Fruit fly (Drosophila melanogaster) whole organism, embryonic: ENCODE measurements around the gene Alh.

Experiments used
- Adf1 ChIP-seq: fragments of 200-800 bp; sonication (Bioruptor generic); IDR thresholded peaks from 2 replicates; pipeline ENCODE4 v1.3.6; 2022; ENCODE audit warnings: missing biosample characterization, missing genetic modification characterization
- B-H2 ChIP-seq: fragments of 200-800 bp; sonication (Bioruptor generic); optimal IDR thresholded peaks from 2 replicates; lab custom pipeline; 2018; ENCODE audit warnings: missing biosample characterization, mild to moderate bottlenecking, missing genetic modification characterization
- Bteb2 ChIP-seq: fragments of 200-800 bp; sonication (Bioruptor generic); optimal IDR thresholded peaks from 2 replicates; lab custom pipeline; 2016; ENCODE audit warnings: missing biosample characterization, missing genetic modification characterization
- CG11085 ChIP-seq: fragments of 200-800 bp; sonication (Bioruptor generic); IDR thresholded peaks from 2 replicates; pipeline ENCODE4 v1.3.6; 2022; ENCODE audit warnings: missing biosample characterization, missing genetic modification characterization
- CG13894 ChIP-seq: fragments of 200-800 bp; sonication (Bioruptor generic); optimal IDR thresholded peaks from 3 replicates; lab custom pipeline; 2018; ENCODE audit warnings: missing biosample characterization, mild to moderate bottlenecking, missing genetic modification characterization, moderate library complexity
- CG14860 ChIP-seq: fragments of 200-800 bp; sonication (Bioruptor generic); IDR thresholded peaks from 3 replicates; pipeline ENCODE4 v1.3.6; 2022; ENCODE audit warnings: missing biosample characterization, missing genetic modification characterization; ENCODE audit not compliant: partially characterized antibody
- CG15514 ChIP-seq: fragments of 200-800 bp; sonication (Bioruptor generic); optimal IDR thresholded peaks from 3 replicates; lab custom pipeline; 2017; ENCODE audit warnings: missing biosample characterization, missing genetic modification characterization, mild to moderate bottlenecking, moderate library complexity, missing genetic modification reagents
- CG16863 ChIP-seq: fragments of 200-800 bp; sonication (Bioruptor generic); optimal IDR thresholded peaks from 3 replicates; lab custom pipeline; 2016; ENCODE audit warnings: missing biosample characterization, missing genetic modification characterization
- CG17802 ChIP-seq: fragments of 200-800 bp; sonication (Bioruptor generic); optimal IDR thresholded peaks from 2 replicates; lab custom pipeline; 2018; ENCODE audit warnings: missing biosample characterization, mild to moderate bottlenecking, missing genetic modification characterization, moderate library complexity
- CG18262 ChIP-seq: fragments of 200-800 bp; optimal IDR thresholded peaks from 3 replicates; lab custom pipeline; 2019; ENCODE audit warnings: missing biosample characterization, mild to moderate bottlenecking, missing genetic modification characterization, moderate library complexity
- CG18476 ChIP-seq: fragments of 200-800 bp; sonication (Bioruptor generic); optimal IDR thresholded peaks from 2 replicates; lab custom pipeline; 2016; ENCODE audit warnings: missing biosample characterization, mild to moderate bottlenecking, missing genetic modification characterization
- CG31441 ChIP-seq: fragments of 200-800 bp; sonication (Bioruptor generic); IDR thresholded peaks from 2 replicates; pipeline ENCODE4 v1.3.6; 2022; ENCODE audit warnings: missing biosample characterization, missing genetic modification characterization
- CG3847 ChIP-seq: fragments of 200-800 bp; sonication (Bioruptor generic); IDR thresholded peaks from 2 replicates; pipeline ENCODE4 v1.3.6; 2022; ENCODE audit warnings: missing biosample characterization, missing genetic modification characterization
- CG4730 ChIP-seq: fragments of 200-800 bp; sonication (Bioruptor generic); IDR thresholded peaks from 2 replicates; pipeline ENCODE4 v1.3.6; 2022; ENCODE audit warnings: missing biosample characterization, missing genetic modification characterization
- CG5953 ChIP-seq: fragments of 200-800 bp; sonication (Bioruptor generic); IDR thresholded peaks from 2 replicates; pipeline ENCODE4 v1.3.6; 2022; ENCODE audit warnings: missing biosample characterization, missing genetic modification characterization
- CG6254 ChIP-seq: fragments of 200-800 bp; sonication (Bioruptor generic); optimal IDR thresholded peaks from 3 replicates; lab custom pipeline; 2017; ENCODE audit warnings: mild to moderate bottlenecking, missing biosample characterization, missing genetic modification reagents, missing genetic modification characterization
- CG6272 ChIP-seq: fragments of 200-800 bp; sonication (Bioruptor generic); IDR thresholded peaks from 2 replicates; pipeline ENCODE4 v1.3.6; 2022; ENCODE audit warnings: missing biosample characterization, missing genetic modification characterization
- CG8089 ChIP-seq: fragments of 200-800 bp; sonication (Bioruptor generic); optimal IDR thresholded peaks from 3 replicates; lab custom pipeline; 2016; ENCODE audit warnings: missing biosample characterization, missing genetic modification characterization
- Camta ChIP-seq: fragments of 200-800 bp; sonication (Bioruptor generic); optimal IDR thresholded peaks from 2 replicates; lab custom pipeline; 2016; ENCODE audit warnings: missing biosample characterization, missing genetic modification characterization
- CkIIα-i1 ChIP-seq: fragments of 200-800 bp; sonication (Bioruptor generic); IDR thresholded peaks from 2 replicates; pipeline ENCODE4 v1.3.6; 2022; ENCODE audit warnings: missing biosample characterization, missing genetic modification characterization
- D19A ChIP-seq: fragments of 200-800 bp; optimal IDR thresholded peaks from 3 replicates; lab custom pipeline; 2019; ENCODE audit warnings: missing biosample characterization, mild to moderate bottlenecking, missing genetic modification characterization, moderate library complexity
- Dek ChIP-seq: fragments of 200-800 bp; sonication (Bioruptor generic); optimal IDR thresholded peaks from 3 replicates; lab custom pipeline; 2019; ENCODE audit warnings: missing biosample characterization, mild to moderate bottlenecking, missing genetic modification characterization, moderate library complexity
- Dip2 ChIP-seq: fragments of 200-800 bp; sonication (Bioruptor generic); IDR thresholded peaks from 2 replicates; pipeline ENCODE4 v1.3.6; 2022; ENCODE audit warnings: missing biosample characterization, missing genetic modification characterization
- E2f1 ChIP-seq: fragments of 200-800 bp; sonication (Bioruptor generic); IDR thresholded peaks from 2 replicates; pipeline ENCODE4 v1.3.6; 2022; ENCODE audit warnings: missing biosample characterization, missing genetic modification characterization
- ERR ChIP-seq: fragments of 200-800 bp; sonication (Bioruptor generic); optimal IDR thresholded peaks from 2 replicates; lab custom pipeline; 2016; ENCODE audit warnings: missing biosample characterization, missing genetic modification characterization
- Hand ChIP-seq: fragments of 200-800 bp; sonication (Bioruptor generic); optimal IDR thresholded peaks from 2 replicates; lab custom pipeline; 2017; ENCODE audit warnings: mild to moderate bottlenecking, missing biosample characterization, missing genetic modification reagents, missing genetic modification characterization
- Hsf ChIP-seq: fragments of 200-800 bp; sonication (Bioruptor generic); optimal IDR thresholded peaks from 3 replicates; lab custom pipeline; 2016; ENCODE audit warnings: missing biosample characterization, missing genetic modification characterization
- Kr ChIP-seq: fragments of 200-800 bp; sonication (Bioruptor generic); optimal IDR thresholded peaks from 2 replicates; lab custom pipeline; 2017; ENCODE audit warnings: missing biosample characterization, mild to moderate bottlenecking, missing genetic modification characterization
- NC2β ChIP-seq: fragments of 200-800 bp; sonication (Bioruptor generic); optimal IDR thresholded peaks from 2 replicates; lab custom pipeline; 2016; ENCODE audit warnings: missing biosample characterization, missing genetic modification characterization
- Nf-YC ChIP-seq: fragments of 200-800 bp; optimal IDR thresholded peaks from 3 replicates; lab custom pipeline; 2019; ENCODE audit warnings: missing biosample characterization, mild to moderate bottlenecking, missing genetic modification characterization, moderate library complexity
- Rx ChIP-seq: fragments of 200-800 bp; sonication (Bioruptor generic); IDR thresholded peaks from 2 replicates; pipeline ENCODE4 v1.3.6; 2022; ENCODE audit warnings: missing biosample characterization, missing genetic modification characterization
- Spps ChIP-seq: fragments of 200-800 bp; sonication (Bioruptor generic); optimal IDR thresholded peaks from 2 replicates; lab custom pipeline; 2018; ENCODE audit warnings: missing biosample characterization, mild to moderate bottlenecking, missing genetic modification characterization
- Trl ChIP-seq, 3 experiments: fragments of >200 bp in 2 of 3; fragments of 200-800 bp in 1 of 3; sonication (Bioruptor generic) in 1 of 3; optimal IDR thresholded peaks; 2 replicates in 1 of 3; 3 replicates in 2 of 3; lab custom pipeline; 2016 to 2017; ENCODE audit warnings: missing biosample characterization in 1 of 3, missing genetic modification characterization in 1 of 3
- Xbp1 ChIP-seq: fragments of 200-800 bp; sonication (Bioruptor generic); optimal IDR thresholded peaks from 3 replicates; lab custom pipeline; 2016; ENCODE audit warnings: missing biosample characterization, mild to moderate bottlenecking, missing genetic modification characterization
- bbx ChIP-seq: fragments of 200-800 bp; sonication (Bioruptor generic); IDR thresholded peaks from 2 replicates; pipeline ENCODE4 v1.3.6; 2022; ENCODE audit warnings: missing biosample characterization, missing genetic modification characterization; ENCODE audit not compliant: partially characterized antibody
- cad ChIP-seq: fragments of >200 bp; optimal IDR thresholded peaks from 2 replicates; lab custom pipeline; 2017; ENCODE audit warnings: missing biosample characterization, missing genetic modification characterization
- dimm ChIP-seq: fragments of 200-800 bp; sonication (Bioruptor generic); IDR thresholded peaks from 2 replicates; pipeline ENCODE4 v1.3.6; 2022; ENCODE audit warnings: missing biosample characterization, missing genetic modification characterization
- fd64A ChIP-seq: fragments of 200-800 bp; sonication (Bioruptor generic); optimal IDR thresholded peaks from 3 replicates; lab custom pipeline; 2018; ENCODE audit warnings: missing biosample characterization, mild to moderate bottlenecking, missing genetic modification characterization
- ftz-f1 ChIP-seq: fragments of 200-800 bp; sonication (Bioruptor generic); optimal IDR thresholded peaks from 2 replicates; lab custom pipeline; 2016; ENCODE audit warnings: missing biosample characterization, missing genetic modification characterization
- gce ChIP-seq: fragments of 200-800 bp; sonication (Bioruptor generic); IDR thresholded peaks from 3 replicates; pipeline ENCODE4 v1.3.6; 2022; ENCODE audit warnings: missing biosample characterization, missing genetic modification characterization
- gcm2 ChIP-seq: fragments of 200-800 bp; sonication (Bioruptor generic); optimal IDR thresholded peaks from 2 replicates; lab custom pipeline; 2016; ENCODE audit warnings: missing biosample characterization, missing genetic modification characterization
- hkb ChIP-seq, 2 experiments: fragments of 200-800 bp in 1 of 2; fragments of >200 bp in 1 of 2; sonication (Bioruptor generic) in 1 of 2; IDR thresholded peaks in 1 of 2; optimal IDR thresholded peaks in 1 of 2; 2 replicates each; pipeline versions ENCODE4 v1.3.6 to Lab custom; 2017 to 2022; ENCODE audit warnings: missing biosample characterization in 1 of 2, missing genetic modification characterization in 1 of 2
- mam ChIP-seq: fragments of 200-800 bp; sonication (Bioruptor generic); optimal IDR thresholded peaks from 3 replicates; lab custom pipeline; 2016; ENCODE audit warnings: missing biosample characterization, missing genetic modification characterization
- ro ChIP-seq: fragments of 200-800 bp; sonication (Bioruptor generic); IDR thresholded peaks from 2 replicates; pipeline ENCODE4 v1.3.6; 2022; ENCODE audit warnings: missing biosample characterization, missing genetic modification characterization
- salm ChIP-seq: fragments of 200-800 bp; sonication (Bioruptor generic); optimal IDR thresholded peaks from 2 replicates; lab custom pipeline; 2018; ENCODE audit warnings: missing biosample characterization, mild to moderate bottlenecking, missing genetic modification characterization
- sisA ChIP-seq: fragments of 200-800 bp; sonication (Bioruptor generic); IDR thresholded peaks from 2 replicates; pipeline ENCODE4 v1.3.6; 2022; ENCODE audit warnings: missing biosample characterization, missing genetic modification characterization
- so ChIP-seq: fragments of 200-800 bp; sonication (Bioruptor generic); IDR thresholded peaks from 3 replicates; pipeline ENCODE4 v1.3.6; 2022; ENCODE audit warnings: missing biosample characterization, missing genetic modification characterization
- sob ChIP-seq: fragments of 200-800 bp; sonication (Bioruptor generic); IDR thresholded peaks from 2 replicates; pipeline ENCODE4 v1.3.6; 2022; ENCODE audit warnings: missing biosample characterization, missing genetic modification characterization
- toy ChIP-seq: fragments of 200-800 bp; sonication (Bioruptor generic); IDR thresholded peaks from 2 replicates; pipeline ENCODE4 v1.3.6; 2022; ENCODE audit warnings: missing biosample characterization, missing genetic modification characterization
- twi ChIP-seq: fragments of 200-800 bp; optimal IDR thresholded peaks from 2 replicates; lab custom pipeline; 2019; ENCODE audit warnings: missing biosample characterization, mild to moderate bottlenecking, missing genetic modification characterization, moderate library complexity
- usp ChIP-seq: fragments of >200 bp; optimal IDR thresholded peaks from 2 replicates; lab custom pipeline; 2017; ENCODE audit warnings: missing biosample characterization, missing genetic modification characterization
- zfh2 ChIP-seq: fragments of 200-800 bp; sonication (Bioruptor generic); optimal IDR thresholded peaks from 2 replicates; lab custom pipeline; 2016; ENCODE audit warnings: missing biosample characterization, missing genetic modification characterization

Gene Alh

DNA sequence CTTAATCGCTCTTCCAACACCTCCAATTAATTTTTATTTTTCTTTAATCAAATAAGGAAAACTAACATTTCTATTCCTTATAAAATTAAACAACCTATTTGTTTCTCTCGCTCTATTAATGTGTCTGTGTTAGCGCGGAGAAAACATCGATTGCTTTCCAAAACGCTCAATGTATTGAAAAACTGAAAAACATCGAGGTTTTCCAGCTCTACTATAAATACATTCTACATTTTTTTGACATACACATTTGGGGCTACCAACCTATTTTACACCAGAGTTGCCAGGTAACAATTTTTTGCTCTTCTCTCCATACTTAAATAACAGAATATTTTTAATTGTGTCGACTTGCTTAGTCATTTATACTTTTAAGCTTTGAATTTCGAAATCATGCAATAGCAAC is 32.1 kb downstream of the Alh start (continued):
- TF ChIP-seq ro = no peak
- no peak for TF ChIP-seq gcm2 (GFP tag; lab: Kevin White, UChicago)
- TF ChIP-seq Rx (GFP tag; lab: Robert Waterston, UW) = no peak
- TF ChIP-seq CG6254 = no peak
- TF ChIP-seq CG18476 (GFP tag; lab: Kevin White, UChicago) = no peak
- peak; percentile 45 for TF ChIP-seq Dek (tag; lab: Kevin White, UChicago)
- no peak for TF ChIP-seq CG4730 (GFP tag; lab: Robert Waterston, UW)
- no peak for TF ChIP-seq Adf1 (GFP tag; lab: Robert Waterston, UW)
- no peak for TF ChIP-seq toy (GFP tag; lab: Robert Waterston, UW)
- TF ChIP-seq mam (GFP tag; lab: Kevin White, UChicago) = peak; percentile 47
- no peak for TF ChIP-seq NC2β
- no peak for TF ChIP-seq CG5953 (GFP tag; lab: Robert Waterston, UW)
- no peak for TF ChIP-seq salm (tag; lab: Kevin White, UChicago)
- TF ChIP-seq dimm (GFP tag; lab: Robert Waterston, UW) = no peak
- no peak for TF ChIP-seq CG18262
- peak; percentile 44 for TF ChIP-seq Xbp1 (GFP tag; lab: Kevin White, UChicago)
- TF ChIP-seq CG13894 = no peak
- TF ChIP-seq sisA (GFP tag; lab: Robert Waterston, UW) = no peak
- peak; percentile 43 for TF ChIP-seq CG3847 (GFP tag; lab: Robert Waterston, UW)
- TF ChIP-seq Camta (GFP tag; lab: Kevin White, UChicago) = peak; percentile 20
- TF ChIP-seq Hsf (GFP tag; lab: Kevin White, UChicago) = peak; percentile 34
- TF ChIP-seq CG8089 (GFP tag; lab: Kevin White, UChicago) = no peak
- peak; percentile 42; the same call in 1 of the 2 replicates for TF ChIP-seq CG6272 (GFP tag; lab: Robert Waterston, UW)
- peak; percentile 22 for TF ChIP-seq Nf-YC (tag; lab: Kevin White, UChicago)
- TF ChIP-seq CkIIα-i1 (GFP tag; lab: Robert Waterston, UW) = no peak
- peak; percentile 47 for TF ChIP-seq D19A (tag; lab: Kevin White, UChicago)
- no peak for TF ChIP-seq sob
- TF ChIP-seq Spps (tag; lab: Kevin White, UChicago) = no peak
- TF ChIP-seq usp (GFP tag; lab: Kevin White, UChicago) = no peak
- no peak for TF ChIP-seq ERR (GFP tag; lab: Kevin White, UChicago)
- TF ChIP-seq Trl (optimal IDR thresholded peaks at IDR 0.05; lab: Kevin White, UChicago) = no peak
- peak; percentile 52 for TF ChIP-seq Trl (GFP tag; optimal IDR thresholded peaks at IDR 0.05; lab: Kevin White, UChicago)
- TF ChIP-seq twi (tag; lab: Kevin White, UChicago) = peak; percentile 2
- TF ChIP-seq Hand (GFP tag; lab: Kevin White, UChicago) = no peak
- TF ChIP-seq gce (GFP tag; lab: Robert Waterston, UW) = no peak
- TF ChIP-seq ftz-f1 (GFP tag; lab: Kevin White, UChicago) = no peak
- TF ChIP-seq Kr (GFP tag; lab: Kevin White, UChicago) = no peak
- TF ChIP-seq so (GFP tag; lab: Robert Waterston, UW) = no peak
- TF ChIP-seq CG11085 (GFP tag; lab: Robert Waterston, UW) = no peak
- TF ChIP-seq E2f1 (GFP tag; lab: Robert Waterston, UW) = no peak
- peak; percentile 52 for TF ChIP-seq CG15514
- TF ChIP-seq cad (GFP tag; lab: Kevin White, UChicago) = no peak
- TF ChIP-seq Dip2 = no peak
- no peak for TF ChIP-seq hkb (optimal IDR thresholded peaks at IDR 0.05; lab: Kevin White, UChicago)
- no peak for TF ChIP-seq hkb (GFP tag; IDR thresholded peaks at IDR 0.05; lab: Robert Waterston, UW)
- peak; percentile 46 for TF ChIP-seq B-H2
- TF ChIP-seq CG14860 (GFP tag; lab: Robert Waterston, UW) = peak; percentile 70
- TF ChIP-seq CG31441 = no peak
- TF ChIP-seq CG17802 (tag; lab: Kevin White, UChicago) = no peak
- TF ChIP-seq CG16863 = no peak
- TF ChIP-seq zfh2 (GFP tag; lab: Kevin White, UChicago) = peak; percentile 27
- TF ChIP-seq fd64A (GFP tag; lab: Kevin White, UChicago) = no peak
- peak; percentile 46 for TF ChIP-seq Bteb2 (GFP tag; lab: Kevin White, UChicago)
- peak; percentile 80 for TF ChIP-seq bbx (GFP tag; lab: Robert Waterston, UW)
